Comparison of ENCODE assay signal across 1 worm cellular context in genomic region chrV:19522551-19523137, ce11.
TF ChIP-seq lines count a peak whose summit lies in the region.

No protein-coding gene starts in this region.

TF ChIP-seq in whole organism, L1 larva, 84 proteins besides CTCF, POLR2A, EP300 and RAD21 (continued from another document):
- TF ChIP-seq nhr-76 (tag; optimal IDR thresholded peaks at IDR 0.05; lab: Kevin White, UChicago) (no peak), ets-5 (GFP tag; IDR thresholded peaks at IDR 0.05; lab: Robert Waterston, UW) (no peak), ama-1 (optimal IDR thresholded peaks at IDR 0.05; lab: Kevin White, UChicago) (peak; percentile 90), vab-15 (tag; optimal IDR thresholded peaks at IDR 0.05; lab: Kevin White, UChicago) (peak; percentile 85), nhr-90 (tag; optimal IDR thresholded peaks at IDR 0.05; lab: Kevin White, UChicago; ENCODE audit: poor library complexity) (peak; percentile 88), nhr-85 (tag; lab: Kevin White, UChicago) (peak; percentile 100), ztf-11 (tag; optimal IDR thresholded peaks at IDR 0.05; lab: Kevin White, UChicago) (peak in 1 of 2 experiments; percentile 77), lir-3 (tag; optimal IDR thresholded peaks at IDR 0.05; lab: Kevin White, UChicago; ENCODE audit: poor library complexity) (peak; percentile 64), lsy-2 (tag; optimal IDR thresholded peaks at IDR 0.05; lab: Kevin White, UChicago) (peak; percentile 76 to 85), nhr-84 (tag; optimal IDR thresholded peaks at IDR 0.05; lab: Kevin White, UChicago) (no peak), egl-27 (tag; optimal IDR thresholded peaks at IDR 0.05; lab: Kevin White, UChicago) (peak; percentile 80 to 88), irx-1 (tag; optimal IDR thresholded peaks at IDR 0.05; lab: Kevin White, UChicago) (peak; percentile 77), pax-3 (tag; optimal IDR thresholded peaks at IDR 0.05; lab: Kevin White, UChicago) (peak; percentile 81), unc-130 (tag; optimal IDR thresholded peaks at IDR 0.05; lab: Kevin White, UChicago) (peak; percentile 4), F16B12.6 (tag; optimal IDR thresholded peaks at IDR 0.05; lab: Kevin White, UChicago) (no peak), grh-1 (GFP tag; IDR thresholded peaks at IDR 0.05; lab: Robert Waterston, UW) (peak; percentile 91), fkh-10 (GFP tag; optimal IDR thresholded peaks at IDR 0.05; lab: Kevin White, UChicago) (peak; percentile 19), nhr-20 (tag; optimal IDR thresholded peaks at IDR 0.05; lab: Kevin White, UChicago) (peak; percentile 94), skn-1 (tag; optimal IDR thresholded peaks at IDR 0.05; lab: Kevin White, UChicago) (peak; percentile 48), ces-1 (GFP tag; optimal IDR thresholded peaks at IDR 0.05; lab: Kevin White, UChicago) (no peak), tlp-1 (tag; optimal IDR thresholded peaks at IDR 0.05; lab: Kevin White, UChicago) (no peak), nhr-12 (tag; optimal IDR thresholded peaks at IDR 0.05; lab: Kevin White, UChicago) (no peak), unc-86 (tag; optimal IDR thresholded peaks at IDR 0.05; lab: Kevin White, UChicago) (peak; percentile 96), lin-13 (GFP tag; optimal IDR thresholded peaks at IDR 0.05; lab: Kevin White, UChicago) (peak; percentile 61)
